Worm (Caenorhabditis elegans): ENCODE data around the gene W05B10.6.

Gene W05B10.6

ce11 chrV:12612118-12612517, 45.9 kb downstream of the W05B10.6 start, which contains the start of gene cyc-2.2:
cyc-2.2 (minus strand) TSS chrV:12612218.
- no peak for TF ChIP-seq unc-62 (GFP tag; optimal IDR thresholded peaks at IDR 0.05)

- no peak for TF ChIP-seq unc-62 (GFP tag; optimal IDR thresholded peaks at IDR 0.05)
Measured at ce11 chrV:12611029-12611428, 47.0 kb downstream of the W05B10.6 start, which contains the start of gene cubn-1. cubn-1 (plus strand) TSS chrV:12611329.

- TF ChIP-seq unc-62 (GFP tag; optimal IDR thresholded peaks at IDR 0.05), result no peak
Measured at ce11 chrV:12609526-12609925, 48.5 kb downstream of the W05B10.6 start, which contains the start of gene ZC116.1. ZC116.1 (plus strand) TSS chrV:12609826.

DNA sequence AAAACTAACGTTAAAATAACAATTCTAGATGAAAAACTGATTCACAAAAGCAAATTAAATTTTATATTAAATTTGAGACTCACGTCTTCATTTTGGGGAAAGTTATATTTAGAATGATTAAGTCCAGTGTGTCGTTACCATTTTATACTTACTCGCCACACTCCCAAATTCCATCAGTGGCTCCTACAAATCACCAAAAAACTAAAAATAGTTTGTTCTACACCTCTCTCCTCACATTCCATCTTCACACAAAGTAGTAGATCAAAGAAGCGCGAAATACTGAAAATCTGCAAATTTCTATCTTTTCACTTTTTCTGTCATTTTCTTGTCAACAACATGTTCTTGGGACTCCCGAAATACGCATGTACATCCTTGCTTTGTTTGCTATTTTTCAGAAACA, 49.2 kb downstream of the W05B10.6 start, which contains the start of gene ZC116.5:
Gene ZC116.5 (minus strand): TSS at position 101 of the 400 bp plus-strand sequence.
- no peak for TF ChIP-seq unc-62 (GFP tag; optimal IDR thresholded peaks at IDR 0.05)

DNA sequence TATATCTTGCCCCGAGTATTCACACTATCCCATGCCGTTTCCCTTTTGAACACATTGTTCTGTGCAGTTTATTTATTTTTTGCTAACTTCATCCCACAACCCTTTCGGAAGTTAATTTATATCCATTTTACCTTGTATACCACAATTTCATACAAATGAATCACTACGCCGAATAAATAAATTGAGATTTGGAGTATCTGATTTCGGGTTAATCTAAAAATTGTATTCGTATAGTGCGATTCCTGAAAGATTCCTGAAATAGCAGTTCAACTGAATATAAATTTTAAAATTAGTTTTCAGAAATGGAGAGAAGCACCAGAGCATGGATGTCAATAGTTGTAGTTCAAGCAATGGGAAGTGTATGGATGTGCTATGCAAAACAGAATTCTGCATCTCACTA, 50.9 kb downstream of the W05B10.6 start, which contains the start of gene erg-28:
Gene erg-28 (plus strand): TSS at position 301 of the 400 bp plus-strand sequence.
- no peak for TF ChIP-seq unc-62 (GFP tag; optimal IDR thresholded peaks at IDR 0.05)

Data from whole organism, dauer.